Worm (Caenorhabditis elegans) whole organism, L4/young adult: Measurements from ENCODE around the gene srh-67.

Source experiments
- W03F9.2 ChIP-seq: fragments of 150-350 bp; optimal IDR thresholded peaks from 2 replicates; lab custom pipeline; 2014; ENCODE audit warnings: missing biosample characterization, missing genetic modification characterization
- dao-5 ChIP-seq: sonication (generic microtip); optimal IDR thresholded peaks from 2 replicates; lab custom pipeline; 2016; ENCODE audit warnings: missing genotype, missing genetic modification characterization, moderate library complexity, missing compliant biosample characterization
- him-1 ChIP-seq: sonication (generic microtip); optimal IDR thresholded peaks from 2 replicates; lab custom pipeline; 2016; ENCODE audit warnings: missing genotype, missing genetic modification reagents, missing genetic modification characterization, missing compliant biosample characterization

DNA sequence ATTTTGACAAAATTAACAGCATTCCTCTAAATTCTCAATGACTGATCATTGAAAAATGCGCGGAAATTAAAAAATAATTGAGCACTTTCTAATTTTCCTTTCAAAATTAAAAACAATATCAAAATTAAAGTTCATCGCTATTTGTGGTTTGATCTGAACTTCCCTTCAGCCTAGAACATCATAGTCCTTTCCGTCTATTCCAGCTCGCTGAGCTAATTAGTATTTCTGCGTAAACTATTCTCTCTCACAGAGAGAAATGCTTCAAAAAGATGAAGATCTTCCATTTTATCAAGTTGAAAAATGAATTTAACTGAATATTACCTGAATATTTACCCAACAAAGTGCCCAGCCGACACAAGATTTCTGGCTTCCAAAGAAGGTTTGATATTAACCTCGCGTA is 1.7 kb upstream of the srh-67 start, which contains the start of gene srh-68:
- TF ChIP-seq dao-5 (tag; lab: Kevin White, UChicago) (no peak), him-1 (no peak), W03F9.2 (tag; lab: Kevin White, UChicago) (no peak)
